Worm (Caenorhabditis elegans) whole organism, mixed stage, embryonic: ENCODE data around the gene nep-10.

ENCODE experiments used
- blmp-1 ChIP-seq: fragments of 150-350 bp; optimal IDR thresholded peaks from 2 replicates; lab custom pipeline; 2014; ENCODE audit warnings: missing biosample characterization, missing genetic modification characterization
- elt-3 ChIP-seq: fragments of 150-350 bp; optimal IDR thresholded peaks from 2 replicates; lab custom pipeline; 2014; ENCODE audit warnings: missing biosample characterization, missing genetic modification characterization
- lsy-2 ChIP-seq: fragments of 150-350 bp; optimal IDR thresholded peaks from 2 replicates; lab custom pipeline; 2014; ENCODE audit warnings: missing biosample characterization, missing genetic modification characterization
- nhr-237 ChIP-seq: fragments of 150-350 bp; optimal IDR thresholded peaks from 2 replicates; lab custom pipeline; 2014; ENCODE audit warnings: missing biosample characterization, missing genetic modification characterization
- nhr-28 ChIP-seq: fragments of 150-350 bp; optimal IDR thresholded peaks from 2 replicates; lab custom pipeline; 2014; ENCODE audit warnings: missing biosample characterization, missing genetic modification characterization
- snpc-4 ChIP-seq: fragments of 150-350 bp; optimal IDR thresholded peaks from 2 replicates; lab custom pipeline; 2014; ENCODE audit warnings: missing biosample characterization, missing genetic modification characterization
- unc-39 ChIP-seq: fragments of 150-350 bp; optimal IDR thresholded peaks from 2 replicates; lab custom pipeline; 2014; ENCODE audit warnings: missing biosample characterization, missing genetic modification characterization
- unc-62 ChIP-seq: fragments of 150-350 bp; optimal IDR thresholded peaks from 2 replicates; lab custom pipeline; 2014; ENCODE audit warnings: missing biosample characterization, missing genetic modification reagents, missing genetic modification characterization

DNA sequence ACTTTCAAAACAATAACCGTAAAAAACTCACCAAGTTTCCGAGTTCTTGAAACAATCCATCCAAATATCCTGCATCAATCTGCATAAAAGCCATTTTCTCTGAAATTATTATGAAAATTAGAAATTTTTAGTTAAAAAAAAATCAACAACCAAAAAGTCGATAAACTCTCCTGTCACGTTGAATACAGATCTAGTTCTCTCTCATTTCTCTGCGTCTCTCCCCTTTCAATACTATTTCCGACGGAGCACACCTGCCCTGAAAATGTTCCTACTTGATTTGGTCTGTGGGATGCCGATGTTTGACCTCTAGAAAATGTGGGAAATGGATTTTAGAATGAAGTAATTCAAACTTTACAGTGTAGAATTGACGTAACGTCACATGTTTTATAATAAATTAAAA lies 15.3 kb downstream of the nep-10 start, which contains the start of gene T06D4.6:
- TF ChIP-seq unc-62 = no peak
- TF ChIP-seq snpc-4 = no peak
- TF ChIP-seq unc-39 (tag; lab: Kevin White, UChicago) = no peak
- TF ChIP-seq nhr-28 (tag; lab: Kevin White, UChicago) = no peak
- no peak for TF ChIP-seq lsy-2 (tag; lab: Kevin White, UChicago)
- TF ChIP-seq blmp-1 (tag; lab: Kevin White, UChicago) = no peak
- TF ChIP-seq nhr-237 (tag; lab: Kevin White, UChicago) = no peak
- no peak for TF ChIP-seq elt-3 (tag; lab: Kevin White, UChicago)
